Fruit fly (Drosophila melanogaster): ENCODE data around the gene CG3078.

CG3078 gene

dm6 chrX:2259763-2260162 lies at the start of gene CG3078:
TSS of gene CG3078 (minus strand) at chrX:2259863.
- TF ChIP-seq CG8301 (tag; optimal IDR thresholded peaks at IDR 0.05): no peak
- no peak for TF ChIP-seq CG34367 (tag; optimal IDR thresholded peaks at IDR 0.05)
- no peak for TF ChIP-seq CG12605 (GFP tag; IDR thresholded peaks at IDR 0.05)
- no peak for TF ChIP-seq Snoo (tag; optimal IDR thresholded peaks at IDR 0.05)
- TF ChIP-seq CG13204 (GFP tag; optimal IDR thresholded peaks at IDR 0.05): no peak
- no peak for TF ChIP-seq CG14655 (GFP tag; optimal IDR thresholded peaks at IDR 0.05)
- TF ChIP-seq rn (GFP tag; IDR thresholded peaks at IDR 0.05): no peak
- no peak for TF ChIP-seq EcR (GFP tag; optimal IDR thresholded peaks at IDR 0.05)
- TF ChIP-seq fd96Ca (GFP tag; IDR thresholded peaks at IDR 0.05): no peak
- no peak for TF ChIP-seq CG9948 (tag; optimal IDR thresholded peaks at IDR 0.05)
- TF ChIP-seq CG4496 (GFP tag; IDR thresholded peaks at IDR 0.05): no peak
- TF ChIP-seq CG17806 (tag; optimal IDR thresholded peaks at IDR 0.05): no peak
- no peak for TF ChIP-seq CG32121 (GFP tag; IDR thresholded peaks at IDR 0.05)

- TF ChIP-seq fd96Ca (GFP tag; IDR thresholded peaks at IDR 0.05) (no peak), EcR (GFP tag; optimal IDR thresholded peaks at IDR 0.05) (peak; percentile 19)
These were observed 48.8 kb upstream of the CG3078 start for dm6 chrX:2308403-2308965.

- TF ChIP-seq CG12605 (GFP tag; IDR thresholded peaks at IDR 0.05) (no peak), CG8159 (tag; optimal IDR thresholded peaks at IDR 0.05) (peak; percentile 10), Snoo (tag; optimal IDR thresholded peaks at IDR 0.05) (no peak), CG13204 (GFP tag; optimal IDR thresholded peaks at IDR 0.05) (peak; percentile 61), CG8301 (tag; optimal IDR thresholded peaks at IDR 0.05) (no peak), CG17806 (tag; optimal IDR thresholded peaks at IDR 0.05) (no peak), gl (tag; optimal IDR thresholded peaks at IDR 0.05) (peak; percentile 19), CG9948 (tag; optimal IDR thresholded peaks at IDR 0.05) (peak; percentile 11), Pif1B (GFP tag; optimal IDR thresholded peaks at IDR 0.05) (no peak), CG34367 (tag; optimal IDR thresholded peaks at IDR 0.05) (no peak), CG4496 (GFP tag; IDR thresholded peaks at IDR 0.05) (no peak), rn (GFP tag; IDR thresholded peaks at IDR 0.05) (no peak), EcR (GFP tag; optimal IDR thresholded peaks at IDR 0.05) (peak; percentile 23), D1 (tag; optimal IDR thresholded peaks at IDR 0.05) (no peak), fd96Ca (GFP tag; IDR thresholded peaks at IDR 0.05) (no peak), CG15710 (tag; optimal IDR thresholded peaks at IDR 0.05) (no peak), Pif1A (GFP tag; optimal IDR thresholded peaks at IDR 0.05) (no peak), CG32121 (GFP tag; IDR thresholded peaks at IDR 0.05) (no peak), CG10348 (GFP tag; IDR thresholded peaks at IDR 0.05) (no peak), Ets98B (GFP tag; IDR thresholded peaks at IDR 0.05) (no peak), CG14655 (GFP tag; optimal IDR thresholded peaks at IDR 0.05) (no peak)
These were observed 47.9 kb upstream of the CG3078 start for dm6 chrX:2307564-2307963.

- no peak for TF ChIP-seq CG14655 (GFP tag; optimal IDR thresholded peaks at IDR 0.05)
- peak; percentile 10 for TF ChIP-seq CG13204 (GFP tag; optimal IDR thresholded peaks at IDR 0.05)
These were observed 47.1 kb upstream of the CG3078 start for dm6 chrX:2306760-2307159.

- TF ChIP-seq CG4496 (GFP tag; IDR thresholded peaks at IDR 0.05): peak; percentile 53; the same call in 2 of the 3 replicates
- peak; percentile 66 for TF ChIP-seq fd96Ca (GFP tag; IDR thresholded peaks at IDR 0.05)
- peak; percentile 56 for TF ChIP-seq CG17806 (tag; optimal IDR thresholded peaks at IDR 0.05)
- TF ChIP-seq CG8159 (tag; optimal IDR thresholded peaks at IDR 0.05): peak; percentile 68
- no peak for TF ChIP-seq CG12605 (GFP tag; IDR thresholded peaks at IDR 0.05)
- no peak; the same call in 1 of the 2 replicates for TF ChIP-seq Ets98B (GFP tag; IDR thresholded peaks at IDR 0.05)
- TF ChIP-seq rn (GFP tag; IDR thresholded peaks at IDR 0.05): peak; percentile 27; the same call in 1 of the 2 replicates
- peak; percentile 85 for TF ChIP-seq CG14655 (GFP tag; optimal IDR thresholded peaks at IDR 0.05)
- TF ChIP-seq EcR (GFP tag; optimal IDR thresholded peaks at IDR 0.05): no peak
- peak; percentile 73 for TF ChIP-seq Pif1B (GFP tag; optimal IDR thresholded peaks at IDR 0.05)
- TF ChIP-seq CG13204 (GFP tag; optimal IDR thresholded peaks at IDR 0.05): no peak
- 0 out of 2 replicates have a peak, but pooled peaks have one; percentile 25 for TF ChIP-seq CG10348 (GFP tag; IDR thresholded peaks at IDR 0.05)
- peak; percentile 78 for TF ChIP-seq CG8301 (tag; optimal IDR thresholded peaks at IDR 0.05)
- peak; percentile 65 for TF ChIP-seq CG9948 (tag; optimal IDR thresholded peaks at IDR 0.05)
- peak; percentile 53 for TF ChIP-seq CG34367 (tag; optimal IDR thresholded peaks at IDR 0.05)
- peak; percentile 53 for TF ChIP-seq CG32121 (GFP tag; IDR thresholded peaks at IDR 0.05)
- TF ChIP-seq CG15710 (tag; optimal IDR thresholded peaks at IDR 0.05): peak; percentile 51
- no peak for TF ChIP-seq gl (tag; optimal IDR thresholded peaks at IDR 0.05)
- TF ChIP-seq D1 (tag; optimal IDR thresholded peaks at IDR 0.05): peak; percentile 17
- peak; percentile 61 for TF ChIP-seq Snoo (tag; optimal IDR thresholded peaks at IDR 0.05)
- TF ChIP-seq Pif1A (GFP tag; optimal IDR thresholded peaks at IDR 0.05): peak; percentile 76
These were observed 46.6 kb upstream of the CG3078 start for dm6 chrX:2306307-2306706.

dm6 chrX:2305842-2306300 lies 46.2 kb upstream of the CG3078 start:
- peak; percentile 12; the same call in 1 of the 2 replicates for TF ChIP-seq CG32121 (GFP tag; IDR thresholded peaks at IDR 0.05)
- no peak for TF ChIP-seq CG8301 (tag; optimal IDR thresholded peaks at IDR 0.05)
- TF ChIP-seq EcR (GFP tag; optimal IDR thresholded peaks at IDR 0.05): peak; percentile 92
- TF ChIP-seq rn (GFP tag; IDR thresholded peaks at IDR 0.05): no peak
- no peak for TF ChIP-seq CG4496 (GFP tag; IDR thresholded peaks at IDR 0.05)
- TF ChIP-seq CG12605 (GFP tag; IDR thresholded peaks at IDR 0.05): peak; percentile 33; the same call in 1 of the 2 replicates
- TF ChIP-seq CG17806 (tag; optimal IDR thresholded peaks at IDR 0.05): no peak
- TF ChIP-seq Snoo (tag; optimal IDR thresholded peaks at IDR 0.05): no peak
- TF ChIP-seq Pif1A (GFP tag; optimal IDR thresholded peaks at IDR 0.05): no peak
- TF ChIP-seq CG13204 (GFP tag; optimal IDR thresholded peaks at IDR 0.05): peak; percentile 30
- TF ChIP-seq CG8159 (tag; optimal IDR thresholded peaks at IDR 0.05): no peak
- TF ChIP-seq CG15710 (tag; optimal IDR thresholded peaks at IDR 0.05): no peak
- TF ChIP-seq Ets98B (GFP tag; IDR thresholded peaks at IDR 0.05): peak; percentile 19; the same call in 1 of the 2 replicates
- no peak for TF ChIP-seq CG14655 (GFP tag; optimal IDR thresholded peaks at IDR 0.05)
- no peak for TF ChIP-seq D1 (tag; optimal IDR thresholded peaks at IDR 0.05)
- no peak for TF ChIP-seq CG10348 (GFP tag; IDR thresholded peaks at IDR 0.05)
- peak; percentile 10 for TF ChIP-seq gl (tag; optimal IDR thresholded peaks at IDR 0.05)
